Fruit fly (Drosophila melanogaster) whole organism, embryonic: ENCODE measurements around the gene CG13676.

Experiments
- Aef1 ChIP-seq: fragments of 200-800 bp; sonication (Bioruptor generic); IDR thresholded peaks from 3 replicates; pipeline ENCODE4 v1.3.6; 2022; ENCODE audit warnings: missing biosample characterization, missing genetic modification characterization
- Atf-2 ChIP-seq: fragments of 200-800 bp; sonication (Bioruptor generic); optimal IDR thresholded peaks from 2 replicates; lab custom pipeline; 2016; ENCODE audit warnings: missing biosample characterization, missing genetic modification characterization
- CG10267 ChIP-seq: fragments of 200-800 bp; sonication (Bioruptor generic); optimal IDR thresholded peaks from 2 replicates; lab custom pipeline; 2018; ENCODE audit warnings: missing biosample characterization, mild to moderate bottlenecking, missing genetic modification characterization, moderate library complexity
- CG10543 ChIP-seq: fragments of 200-800 bp; sonication (Bioruptor generic); optimal IDR thresholded peaks from 3 replicates; lab custom pipeline; 2017; ENCODE audit warnings: missing biosample characterization, mild to moderate bottlenecking, missing genetic modification characterization, moderate library complexity
- CG11560 ChIP-seq: fragments of 200-800 bp; sonication (Bioruptor generic); IDR thresholded peaks from 3 replicates; pipeline ENCODE4 v1.3.6; 2022; ENCODE audit warnings: missing biosample characterization, missing genetic modification characterization
- CG13894 ChIP-seq: fragments of 200-800 bp; sonication (Bioruptor generic); optimal IDR thresholded peaks from 3 replicates; lab custom pipeline; 2018; ENCODE audit warnings: missing biosample characterization, mild to moderate bottlenecking, missing genetic modification characterization, moderate library complexity
- CG14667 ChIP-seq: fragments of 200-800 bp; sonication (Bioruptor generic); IDR thresholded peaks from 2 replicates; pipeline ENCODE4 v1.3.6; 2022; ENCODE audit warnings: missing biosample characterization, missing genetic modification characterization
- CG14860 ChIP-seq: fragments of 200-800 bp; sonication (Bioruptor generic); IDR thresholded peaks from 3 replicates; pipeline ENCODE4 v1.3.6; 2022; ENCODE audit warnings: missing biosample characterization, missing genetic modification characterization; ENCODE audit not compliant: partially characterized antibody
- CG1602 ChIP-seq: fragments of 200-800 bp; sonication (Bioruptor generic); optimal IDR thresholded peaks from 3 replicates; lab custom pipeline; 2016; ENCODE audit warnings: missing biosample characterization, missing genetic modification characterization
- CG17186 ChIP-seq: fragments of 200-800 bp; sonication (Bioruptor generic); optimal IDR thresholded peaks from 3 replicates; lab custom pipeline; 2017; ENCODE audit warnings: missing biosample characterization, missing genetic modification reagents, missing genetic modification characterization
- CG17328 ChIP-seq: fragments of 200-800 bp; sonication (Bioruptor generic); IDR thresholded peaks from 2 replicates; pipeline ENCODE4 v1.3.6; 2022; ENCODE audit warnings: missing biosample characterization, missing genetic modification characterization
- CG17612 ChIP-seq: fragments of 200-800 bp; sonication (Bioruptor generic); IDR thresholded peaks from 2 replicates; pipeline ENCODE4 v1.3.6; 2022; ENCODE audit warnings: missing biosample characterization, missing genetic modification characterization
- CG2120 ChIP-seq: fragments of 200-800 bp; sonication (Bioruptor generic); optimal IDR thresholded peaks from 3 replicates; lab custom pipeline; 2016; ENCODE audit warnings: missing biosample characterization, missing genetic modification characterization
- CG30020 ChIP-seq: fragments of 200-800 bp; optimal IDR thresholded peaks from 2 replicates; lab custom pipeline; 2019; ENCODE audit warnings: missing biosample characterization, mild to moderate bottlenecking, missing genetic modification characterization, moderate library complexity
- CG32767 ChIP-seq: fragments of 200-800 bp; sonication (Bioruptor generic); IDR thresholded peaks from 2 replicates; pipeline ENCODE4 v1.3.6; 2022; ENCODE audit warnings: missing biosample characterization, missing genetic modification characterization
- CG32772 ChIP-seq: fragments of 200-800 bp; sonication (Bioruptor generic); IDR thresholded peaks from 2 replicates; pipeline ENCODE4 v1.3.6; 2022; ENCODE audit warnings: missing biosample characterization, missing genetic modification characterization
- CG33557 ChIP-seq: fragments of 200-800 bp; sonication (Bioruptor generic); optimal IDR thresholded peaks from 2 replicates; lab custom pipeline; 2019; ENCODE audit warnings: missing biosample characterization, mild to moderate bottlenecking, missing genetic modification characterization, moderate library complexity
- CG3726 ChIP-seq: fragments of 200-800 bp; sonication (Bioruptor generic); IDR thresholded peaks from 3 replicates; pipeline ENCODE4, ENCODE4 v1.3.6; 2022; ENCODE audit warnings: missing biosample characterization, missing genetic modification characterization
- CG6689 ChIP-seq: fragments of 200-800 bp; sonication (Bioruptor generic); IDR thresholded peaks from 2 replicates; pipeline ENCODE4 v1.3.6; 2022; ENCODE audit warnings: missing biosample characterization, missing genetic modification characterization
- CG6813 ChIP-seq: fragments of 200-800 bp; sonication (Bioruptor generic); optimal IDR thresholded peaks from 2 replicates; lab custom pipeline; 2017; ENCODE audit warnings: missing biosample characterization, missing genetic modification characterization, mild to moderate bottlenecking, moderate library complexity, missing genetic modification reagents
- CG8359 ChIP-seq: fragments of 200-800 bp; sonication (Bioruptor generic); optimal IDR thresholded peaks from 2 replicates; lab custom pipeline; 2017; ENCODE audit warnings: missing biosample characterization, mild to moderate bottlenecking, missing genetic modification characterization, borderline replicate concordance
- CG9609 ChIP-seq: fragments of 200-800 bp; sonication (Bioruptor generic); optimal IDR thresholded peaks from 3 replicates; lab custom pipeline; 2016; ENCODE audit warnings: missing biosample characterization, missing genetic modification characterization
- Doc3 ChIP-seq: fragments of 200-800 bp; sonication (Bioruptor generic); IDR thresholded peaks from 3 replicates; pipeline ENCODE4 v1.3.6; 2022; ENCODE audit warnings: missing biosample characterization, missing genetic modification characterization; ENCODE audit not compliant: partially characterized antibody
- Fer1 ChIP-seq: fragments of 200-800 bp; sonication (Bioruptor generic); optimal IDR thresholded peaks from 2 replicates; lab custom pipeline; 2017; ENCODE audit warnings: missing biosample characterization, mild to moderate bottlenecking, missing genetic modification characterization
- Gug ChIP-seq: fragments of 200-800 bp; sonication (Bioruptor generic); IDR thresholded peaks from 4 replicates; pipeline ENCODE4 v1.3.6; 2022; ENCODE audit warnings: missing biosample characterization, missing genetic modification characterization
- Jarid2 ChIP-seq: fragments of 200-800 bp; sonication (Bioruptor generic); optimal IDR thresholded peaks from 3 replicates; lab custom pipeline; 2017; ENCODE audit warnings: mild to moderate bottlenecking, missing biosample characterization, missing genetic modification reagents, missing genetic modification characterization
- Oli ChIP-seq: fragments of 200-800 bp; sonication (Bioruptor generic); optimal IDR thresholded peaks from 2 replicates; lab custom pipeline; 2018; ENCODE audit warnings: missing biosample characterization, mild to moderate bottlenecking, missing genetic modification characterization, moderate library complexity
- PHDP ChIP-seq: fragments of 200-800 bp; sonication (Bioruptor generic); optimal IDR thresholded peaks from 3 replicates; lab custom pipeline; 2018; ENCODE audit warnings: missing biosample characterization, mild to moderate bottlenecking, missing genetic modification characterization, moderate library complexity
- YL-1 ChIP-seq: fragments of 200-800 bp; sonication (Bioruptor generic); optimal IDR thresholded peaks from 3 replicates; lab custom pipeline; 2017; ENCODE audit warnings: missing biosample characterization, mild to moderate bottlenecking, missing genetic modification characterization
- ac ChIP-seq: fragments of 200-800 bp; sonication (Bioruptor generic); optimal IDR thresholded peaks from 3 replicates; lab custom pipeline; 2017; ENCODE audit warnings: missing biosample characterization, mild to moderate bottlenecking, missing genetic modification characterization
- ap ChIP-seq: fragments of 200-800 bp; sonication (Bioruptor generic); IDR thresholded peaks from 2 replicates; pipeline ENCODE4 v1.3.6; 2022; ENCODE audit warnings: missing biosample characterization, missing genetic modification characterization
- cad ChIP-seq: fragments of >200 bp; optimal IDR thresholded peaks from 2 replicates; lab custom pipeline; 2017; ENCODE audit warnings: missing biosample characterization, missing genetic modification characterization
- cwo ChIP-seq: fragments of 200-800 bp; sonication (Bioruptor generic); optimal IDR thresholded peaks from 3 replicates; lab custom pipeline; 2017; ENCODE audit warnings: missing biosample characterization, missing genetic modification characterization, mild to moderate bottlenecking, moderate library complexity, missing genetic modification reagents
- disco-r ChIP-seq: fragments of 200-800 bp; sonication (Bioruptor generic); optimal IDR thresholded peaks from 2 replicates; lab custom pipeline; 2016; ENCODE audit warnings: missing biosample characterization, missing genetic modification characterization
- emc ChIP-seq: fragments of 200-800 bp; sonication (Bioruptor generic); optimal IDR thresholded peaks from 2 replicates; lab custom pipeline; 2016; ENCODE audit warnings: missing biosample characterization, missing genetic modification characterization
- ewg ChIP-seq: fragments of 200-800 bp; sonication (Bioruptor generic); optimal IDR thresholded peaks from 3 replicates; lab custom pipeline; 2017; ENCODE audit warnings: mild to moderate bottlenecking, missing biosample characterization, missing genetic modification reagents, missing genetic modification characterization
- gce ChIP-seq: fragments of 200-800 bp; sonication (Bioruptor generic); IDR thresholded peaks from 3 replicates; pipeline ENCODE4 v1.3.6; 2022; ENCODE audit warnings: missing biosample characterization, missing genetic modification characterization
- gro ChIP-seq: fragments of 200-800 bp; sonication (Bioruptor generic); optimal IDR thresholded peaks from 2 replicates; lab custom pipeline; 2016; ENCODE audit warnings: missing biosample characterization, missing genetic modification characterization
- lola ChIP-seq, 3 experiments: fragments of >200 bp in 2 of 3; fragments of 200-800 bp in 1 of 3; sonication (Bioruptor generic) in 1 of 3; optimal IDR thresholded peaks; 2 replicates each; lab custom pipeline; 2017 to 2019; ENCODE audit warnings: missing biosample characterization in 3 of 3, missing genetic modification characterization in 3 of 3, mild to moderate bottlenecking in 1 of 3, moderate library complexity in 1 of 3
- mirr ChIP-seq: fragments of 200-800 bp; sonication (Bioruptor generic); optimal IDR thresholded peaks from 3 replicates; lab custom pipeline; 2018; ENCODE audit warnings: missing biosample characterization, mild to moderate bottlenecking, missing genetic modification characterization
- pan ChIP-seq, 4 experiments: fragments of >200 bp in 3 of 4; fragments of 200-800 bp in 1 of 4; sonication (Bioruptor generic) in 1 of 4; optimal IDR thresholded peaks in 3 of 4; IDR thresholded peaks in 1 of 4; 2 replicates each; pipeline versions ENCODE4 v1.3.6 to Lab custom; 2017 to 2022; ENCODE audit warnings: missing biosample characterization in 2 of 4, missing genetic modification characterization in 2 of 4, mixed read lengths in 1 of 4
- pfk ChIP-seq: fragments of 200-800 bp; sonication (Bioruptor generic); optimal IDR thresholded peaks from 2 replicates; lab custom pipeline; 2018; ENCODE audit warnings: missing biosample characterization, mild to moderate bottlenecking, missing genetic modification characterization, moderate library complexity
- sens-2 ChIP-seq: fragments of 200-800 bp; sonication (Bioruptor generic); IDR thresholded peaks from 2 replicates; pipeline ENCODE4 v1.3.6; 2022; ENCODE audit warnings: missing biosample characterization, missing genetic modification characterization
- slbo ChIP-seq: fragments of 200-800 bp; sonication (Bioruptor generic); IDR thresholded peaks from 2 replicates; pipeline ENCODE4 v1.3.6; 2022; ENCODE audit warnings: missing biosample characterization, missing genetic modification characterization
- sr ChIP-seq: fragments of 200-800 bp; sonication (Bioruptor generic); IDR thresholded peaks from 3 replicates; pipeline ENCODE4 v1.3.6; 2022; ENCODE audit warnings: missing biosample characterization, missing genetic modification characterization
- tup ChIP-seq: fragments of 200-800 bp; sonication (Bioruptor generic); optimal IDR thresholded peaks from 2 replicates; lab custom pipeline; 2016; ENCODE audit warnings: missing biosample characterization, mild to moderate bottlenecking, missing genetic modification characterization, moderate library complexity
- wor ChIP-seq: fragments of 200-800 bp; sonication (Bioruptor generic); IDR thresholded peaks from 2 replicates; pipeline ENCODE4 v1.3.6; 2022; ENCODE audit warnings: missing biosample characterization, missing genetic modification characterization

Gene CG13676

DNA sequence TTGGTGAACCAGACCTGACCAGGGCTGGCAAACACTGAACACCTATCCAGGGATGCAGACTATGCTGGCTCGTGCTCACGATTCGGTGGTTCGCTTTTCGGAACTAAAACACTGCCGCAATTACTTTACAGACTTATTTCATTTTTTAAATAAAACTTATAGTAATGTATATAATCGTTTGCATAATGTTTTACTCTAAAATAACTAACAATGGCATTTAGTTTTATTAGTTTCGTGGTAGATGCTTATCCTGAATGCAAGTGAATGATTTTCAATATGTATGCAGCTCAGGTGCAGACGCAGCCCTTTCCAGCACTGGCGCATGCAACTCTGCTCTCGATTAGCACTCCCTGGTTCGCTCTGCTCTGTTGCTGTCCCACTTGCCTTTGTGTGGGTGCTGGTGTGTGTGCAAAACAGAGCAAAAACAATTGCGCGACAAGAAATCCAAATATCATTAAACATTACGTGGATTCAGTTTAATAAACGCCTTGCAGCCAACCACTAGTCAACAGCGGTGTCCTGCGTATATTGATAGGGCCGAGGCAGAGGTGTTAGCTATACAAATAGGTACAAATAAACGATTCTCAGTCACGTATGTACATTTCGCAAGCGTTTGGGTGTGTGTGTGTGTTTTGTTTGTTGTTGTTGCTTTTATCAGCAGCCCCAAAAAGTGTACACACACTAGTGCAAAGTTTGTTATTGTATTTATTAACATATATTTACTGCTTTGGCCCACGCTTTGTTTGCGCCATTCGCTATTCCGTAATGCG is 35.2 kb upstream of the CG13676 start, which contains the start of the genes ERR and Atg18a (continued):
- TF ChIP-seq Doc3 (GFP tag; lab: Robert Waterston, UW) (peak; percentile 51; the same call in 1 of the 3 replicates), Gug (GFP tag; lab: Robert Waterston, UW) (peak; percentile 93), CG6689 (GFP tag; lab: Robert Waterston, UW) (peak; percentile 86), CG3726 (GFP tag; lab: Robert Waterston, UW) (peak; percentile 84; the same call in 2 of the 3 replicates), Fer1 (GFP tag; lab: Kevin White, UChicago) (peak; percentile 68), CG6813 (GFP tag; lab: Kevin White, UChicago) (no peak), ewg (no peak), YL-1 (GFP tag; lab: Kevin White, UChicago) (peak; percentile 74), gce (GFP tag; lab: Robert Waterston, UW) (peak; percentile 48; the same call in 1 of the 3 replicates), Atf-2 (GFP tag; lab: Kevin White, UChicago) (peak; percentile 45), wor (GFP tag; lab: Robert Waterston, UW) (peak; percentile 83), ap (peak; percentile 74), CG30020 (peak; percentile 83), CG9609 (peak; percentile 76), CG11560 (tag; lab: Robert Waterston, UW) (peak; percentile 80), CG14860 (GFP tag; lab: Robert Waterston, UW) (peak; percentile 36; the same call in 1 of the 3 replicates), pfk (GFP tag; lab: Kevin White, UChicago) (no peak), cad (no peak), slbo (GFP tag; lab: Robert Waterston, UW) (peak; percentile 96), Oli (tag; lab: Kevin White, UChicago) (peak; percentile 80), ac (GFP tag; lab: Kevin White, UChicago) (no peak), pan (optimal IDR thresholded peaks at IDR 0.05; lab: Kevin White, UChicago) (no peak), pan (GFP tag; optimal IDR thresholded peaks at IDR 0.05 in 1 of 2, IDR thresholded peaks at IDR 0.05 in 1 of 2) (peak in 1 of 2 experiments; percentile 83), CG17328 (GFP tag; lab: Robert Waterston, UW) (peak; percentile 64), CG13894 (peak; percentile 52), CG10267 (tag; lab: Kevin White, UChicago) (peak; percentile 98), emc (peak; percentile 57), disco-r (GFP tag; lab: Kevin White, UChicago) (no peak), CG10543 (GFP tag; lab: Kevin White, UChicago) (peak; percentile 92), CG17186 (peak; percentile 85), cwo (GFP tag; lab: Kevin White, UChicago) (peak; percentile 51), lola (GFP tag; optimal IDR thresholded peaks at IDR 0.05; lab: Kevin White, UChicago) (peak in 1 of 3 experiments; percentile 79), CG33557 (peak; percentile 76), CG17612 (GFP tag; lab: Robert Waterston, UW) (peak; percentile 54; the same call in 1 of the 2 replicates), mirr (no peak), CG32772 (peak; percentile 89), sr (GFP tag; lab: Robert Waterston, UW) (peak; percentile 46; the same call in 1 of the 3 replicates), Aef1 (GFP tag; lab: Robert Waterston, UW) (peak; percentile 91), PHDP (peak; percentile 75), CG2120 (peak; percentile 93), CG14667 (GFP tag; lab: Robert Waterston, UW) (peak; percentile 89), CG8359 (GFP tag; lab: Kevin White, UChicago) (no peak), tup (GFP tag; lab: Kevin White, UChicago) (peak; percentile 68), sens-2 (peak; percentile 72; the same call in 1 of the 2 replicates), CG1602 (GFP tag; lab: Kevin White, UChicago) (peak; percentile 89), Jarid2 (GFP tag; lab: Kevin White, UChicago) (no peak), CG32767 (GFP tag; lab: Robert Waterston, UW) (peak; percentile 76; the same call in 1 of the 2 replicates), gro (peak; percentile 66)
